Fruit fly (Drosophila melanogaster) whole organism, prepupa: ENCODE data around the gene CG44005.
A peak's percentile ranks its signal among the peaks of the same experiment; 100 is the strongest.

Experiments used
- CG15336 ChIP-seq: fragments of 200-800 bp; sonication (Bioruptor generic); IDR thresholded peaks from 2 replicates; pipeline ENCODE4 v1.3.6; 2022; ENCODE audit warnings: missing biosample characterization, missing genetic modification characterization
- CG3032 ChIP-seq: fragments of 200-800 bp; optimal IDR thresholded peaks from 2 replicates; lab custom pipeline; 2019; ENCODE audit warnings: missing biosample characterization, mild to moderate bottlenecking, missing genetic modification characterization, moderate library complexity
- CG31627 ChIP-seq: fragments of 200-800 bp; sonication (Bioruptor generic); optimal IDR thresholded peaks from 3 replicates; lab custom pipeline; 2016; ENCODE audit warnings: missing biosample characterization, missing genetic modification characterization
- CG32006 ChIP-seq: fragments of 200-800 bp; sonication (Bioruptor generic); optimal IDR thresholded peaks from 3 replicates; lab custom pipeline; 2017; ENCODE audit warnings: missing biosample characterization, mild to moderate bottlenecking, missing genetic modification characterization
- CG34406 ChIP-seq: fragments of 200-800 bp; sonication (Bioruptor generic); optimal IDR thresholded peaks from 3 replicates; lab custom pipeline; 2016; ENCODE audit warnings: missing biosample characterization, missing genetic modification characterization
- CG3919 ChIP-seq: fragments of 200-800 bp; sonication (Bioruptor generic); optimal IDR thresholded peaks from 3 replicates; lab custom pipeline; 2016; ENCODE audit warnings: missing biosample characterization, missing genetic modification characterization
- CG4318 ChIP-seq: fragments of 200-800 bp; sonication (Bioruptor generic); optimal IDR thresholded peaks from 3 replicates; lab custom pipeline; 2017; ENCODE audit warnings: missing biosample characterization, mild to moderate bottlenecking, missing genetic modification characterization
- CG6276 ChIP-seq: fragments of 200-800 bp; sonication (Bioruptor generic); optimal IDR thresholded peaks from 2 replicates; lab custom pipeline; 2017; ENCODE audit warnings: missing biosample characterization, mild to moderate bottlenecking, missing genetic modification characterization
- CG6808 ChIP-seq: fragments of 200-800 bp; sonication (Bioruptor generic); optimal IDR thresholded peaks from 3 replicates; lab custom pipeline; 2017; ENCODE audit warnings: missing biosample characterization, missing genetic modification characterization, mild to moderate bottlenecking, moderate library complexity, missing genetic modification reagents
- CG7368 ChIP-seq: fragments of 200-800 bp; sonication (Bioruptor generic); optimal IDR thresholded peaks from 3 replicates; lab custom pipeline; 2016; ENCODE audit warnings: missing biosample characterization, missing genetic modification characterization
- CG8119 ChIP-seq: fragments of 200-800 bp; sonication (Bioruptor generic); IDR thresholded peaks from 3 replicates; pipeline ENCODE4 v1.3.6; 2022; ENCODE audit warnings: missing biosample characterization, missing genetic modification characterization
- CG8319 ChIP-seq: fragments of 200-800 bp; sonication (Bioruptor generic); optimal IDR thresholded peaks from 3 replicates; lab custom pipeline; 2016; ENCODE audit warnings: missing biosample characterization, missing genetic modification characterization
- CG8632 ChIP-seq: fragments of 200-800 bp; sonication (Bioruptor generic); optimal IDR thresholded peaks from 3 replicates; lab custom pipeline; 2016; ENCODE audit warnings: missing biosample characterization, missing genetic modification characterization
- CG9139 ChIP-seq: fragments of 200-800 bp; sonication (Bioruptor generic); optimal IDR thresholded peaks from 3 replicates; lab custom pipeline; 2017; ENCODE audit warnings: missing biosample characterization, mild to moderate bottlenecking, missing genetic modification characterization
- Eip78C ChIP-seq: fragments of 200-800 bp; sonication (Bioruptor generic); peaks from one replicate; lab custom pipeline; 2016; ENCODE audit warnings: missing biosample characterization, missing genetic modification characterization
- Ets21C ChIP-seq: fragments of 200-800 bp; sonication (Bioruptor generic); optimal IDR thresholded peaks from 3 replicates; lab custom pipeline; 2016; ENCODE audit warnings: missing biosample characterization, missing genetic modification characterization
- Ets96B ChIP-seq: fragments of 200-800 bp; optimal IDR thresholded peaks from 2 replicates; lab custom pipeline; 2019; ENCODE audit warnings: missing biosample characterization, mild to moderate bottlenecking, missing genetic modification characterization, moderate library complexity
- Hr38 ChIP-seq: sonication (Bioruptor generic); optimal IDR thresholded peaks from 2 replicates; lab custom pipeline; 2016; ENCODE audit warnings: missing biosample characterization, missing genetic modification characterization
- Hr39 ChIP-seq: fragments of 200-800 bp; sonication (Bioruptor generic); optimal IDR thresholded peaks from 2 replicates; lab custom pipeline; 2016; ENCODE audit warnings: missing biosample characterization, missing genetic modification characterization
- Hr4 ChIP-seq: fragments of 200-800 bp; sonication (Bioruptor generic); optimal IDR thresholded peaks from 3 replicates; lab custom pipeline; 2016; ENCODE audit warnings: missing biosample characterization, missing genetic modification characterization
- Met ChIP-seq: fragments of 200-800 bp; sonication (Bioruptor generic); optimal IDR thresholded peaks from 3 replicates; lab custom pipeline; 2016; ENCODE audit warnings: missing biosample characterization, missing genetic modification characterization
- Smox ChIP-seq: fragments of 200-800 bp; sonication (Bioruptor generic); optimal IDR thresholded peaks from 3 replicates; lab custom pipeline; 2016; ENCODE audit warnings: missing biosample characterization, missing genetic modification characterization
- Sox14 ChIP-seq: fragments of 200-800 bp; sonication (Bioruptor generic); optimal IDR thresholded peaks from 3 replicates; lab custom pipeline; 2016; ENCODE audit warnings: missing biosample characterization, missing genetic modification characterization
- achi ChIP-seq: fragments of 200-800 bp; sonication (Bioruptor generic); optimal IDR thresholded peaks from 3 replicates; lab custom pipeline; 2016; ENCODE audit warnings: missing biosample characterization, missing genetic modification characterization
- esn ChIP-seq: fragments of 200-800 bp; sonication (Bioruptor generic); optimal IDR thresholded peaks from 2 replicates; lab custom pipeline; 2016; ENCODE audit warnings: missing biosample characterization, mild to moderate bottlenecking, missing genetic modification characterization, moderate library complexity
- fd59A ChIP-seq: fragments of 200-800 bp; sonication (Bioruptor generic); optimal IDR thresholded peaks from 2 replicates; lab custom pipeline; 2017; ENCODE audit warnings: missing biosample characterization, mild to moderate bottlenecking, missing genetic modification characterization, missing genetic modification reagents
- fkh ChIP-seq: fragments of 200-800 bp; sonication (Bioruptor generic); optimal IDR thresholded peaks from 3 replicates; lab custom pipeline; 2017; ENCODE audit warnings: missing biosample characterization, mild to moderate bottlenecking, missing genetic modification characterization, moderate library complexity
- pdm3 ChIP-seq: fragments of 200-800 bp; sonication (Bioruptor generic); optimal IDR thresholded peaks from 3 replicates; lab custom pipeline; 2016; ENCODE audit warnings: missing biosample characterization, missing genetic modification characterization
- salr ChIP-seq, 2 experiments: fragments of 200-800 bp; sonication (Bioruptor generic); optimal IDR thresholded peaks; 3 replicates each; lab custom pipeline; 2016 to 2018; ENCODE audit warnings: missing biosample characterization in 2 of 2, missing genetic modification characterization in 2 of 2, mild to moderate bottlenecking in 1 of 2
- spab ChIP-seq: fragments of 200-800 bp; sonication (Bioruptor generic); optimal IDR thresholded peaks from 2 replicates; lab custom pipeline; 2017; ENCODE audit warnings: missing biosample characterization, mild to moderate bottlenecking, missing genetic modification characterization, missing genetic modification reagents
- ss ChIP-seq, 2 experiments: fragments of 200-800 bp; sonication (Bioruptor generic); optimal IDR thresholded peaks; 2 replicates in 1 of 2; 3 replicates in 1 of 2; lab custom pipeline; 2017 to 2018; ENCODE audit warnings: mild to moderate bottlenecking in 2 of 2, missing biosample characterization in 2 of 2, missing genetic modification characterization in 2 of 2, moderate library complexity in 1 of 2
- svp ChIP-seq: fragments of 200-800 bp; sonication (Bioruptor generic); peaks from one replicate; lab custom pipeline; 2016; ENCODE audit warnings: missing biosample characterization, missing genetic modification characterization
- topi ChIP-seq: fragments of 200-800 bp; sonication (Bioruptor generic); optimal IDR thresholded peaks from 3 replicates; lab custom pipeline; 2016; ENCODE audit warnings: missing biosample characterization, missing genetic modification characterization
- vri ChIP-seq: fragments of 200-800 bp; sonication (Bioruptor generic); optimal IDR thresholded peaks from 3 replicates; lab custom pipeline; 2016; ENCODE audit warnings: missing biosample characterization, mild to moderate bottlenecking, missing genetic modification characterization

CG44005 gene

DNA sequence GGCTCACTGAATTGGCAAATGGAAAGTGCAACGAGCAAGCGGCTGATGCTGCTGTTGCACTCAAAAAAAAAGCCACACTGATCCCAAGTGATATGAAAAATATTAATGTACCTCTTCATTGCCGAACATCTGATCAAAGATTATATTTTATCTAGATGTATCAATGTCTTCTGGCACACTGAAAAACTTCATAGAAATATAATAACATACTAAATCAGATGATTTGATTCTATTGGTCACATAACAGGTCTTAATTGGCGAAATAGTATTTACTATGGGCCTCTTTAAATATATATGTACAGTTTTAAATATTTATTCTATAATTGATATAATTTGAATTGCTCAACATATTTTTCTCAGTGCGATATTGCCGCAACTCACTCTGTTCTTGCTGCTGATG is 24.8 kb upstream of the CG44005 start (continued):
- TF ChIP-seq Met (GFP tag; lab: Kevin White, UChicago) (no peak), CG3919 (GFP tag; lab: Kevin White, UChicago) (peak; percentile 52), salr (GFP tag; optimal IDR thresholded peaks at IDR 0.05; lab: Kevin White, UChicago) (peak in 1 of 2 experiments; percentile 71), Hr4 (GFP tag; lab: Kevin White, UChicago) (peak; percentile 51), CG32006 (GFP tag; lab: Kevin White, UChicago) (peak; percentile 88), CG4318 (GFP tag; lab: Kevin White, UChicago) (peak; percentile 72), CG8319 (GFP tag; lab: Kevin White, UChicago) (no peak), pdm3 (GFP tag; lab: Kevin White, UChicago) (peak; percentile 13), CG6808 (GFP tag; lab: Kevin White, UChicago) (peak; percentile 6), Ets96B (peak; percentile 1), CG34406 (GFP tag; lab: Kevin White, UChicago) (peak; percentile 14), fkh (no peak), vri (no peak), Hr39 (GFP tag; lab: Kevin White, UChicago) (no peak), CG7368 (GFP tag; lab: Kevin White, UChicago) (no peak), spab (GFP tag; lab: Kevin White, UChicago) (no peak), CG15336 (GFP tag; lab: Robert Waterston, UW) (peak; percentile 52), esn (GFP tag; lab: Kevin White, UChicago) (no peak), fd59A (no peak)

DNA sequence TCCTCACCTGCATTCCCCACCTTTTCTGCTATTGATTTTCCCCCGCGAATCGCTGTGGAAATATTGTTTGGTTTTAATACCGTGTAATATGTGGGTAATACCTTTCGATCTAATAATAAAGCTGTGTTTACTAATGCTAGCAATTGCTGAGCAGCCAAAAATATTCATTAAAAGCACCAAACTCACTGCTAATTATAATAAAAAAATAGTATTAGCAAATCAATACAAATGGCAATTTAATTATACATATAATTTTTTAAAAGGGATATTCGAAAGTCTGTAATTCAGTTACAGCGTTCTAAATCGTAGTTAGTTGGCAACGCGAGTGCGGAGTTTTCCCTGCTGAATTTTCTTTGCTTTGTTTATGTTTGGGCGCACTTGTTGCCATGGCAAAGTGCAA is 22.0 kb upstream of the CG44005 start:
- TF ChIP-seq Hr4 (GFP tag; lab: Kevin White, UChicago), result peak; percentile 38
- peak; percentile 33; the same call in 1 of the 2 replicates for TF ChIP-seq CG15336 (GFP tag; lab: Robert Waterston, UW)
- no peak for TF ChIP-seq CG8319 (GFP tag; lab: Kevin White, UChicago)
- no peak for TF ChIP-seq achi (GFP tag; lab: Kevin White, UChicago)
- TF ChIP-seq Eip78C (GFP tag; lab: Kevin White, UChicago), result peak; percentile 66
- TF ChIP-seq CG32006 (GFP tag; lab: Kevin White, UChicago), result peak; percentile 67
- peak; percentile 17 for TF ChIP-seq CG6276 (GFP tag; lab: Kevin White, UChicago)
- no peak for TF ChIP-seq CG8632 (GFP tag; lab: Kevin White, UChicago)
- TF ChIP-seq, all 60 proteins: peak for 5

DNA sequence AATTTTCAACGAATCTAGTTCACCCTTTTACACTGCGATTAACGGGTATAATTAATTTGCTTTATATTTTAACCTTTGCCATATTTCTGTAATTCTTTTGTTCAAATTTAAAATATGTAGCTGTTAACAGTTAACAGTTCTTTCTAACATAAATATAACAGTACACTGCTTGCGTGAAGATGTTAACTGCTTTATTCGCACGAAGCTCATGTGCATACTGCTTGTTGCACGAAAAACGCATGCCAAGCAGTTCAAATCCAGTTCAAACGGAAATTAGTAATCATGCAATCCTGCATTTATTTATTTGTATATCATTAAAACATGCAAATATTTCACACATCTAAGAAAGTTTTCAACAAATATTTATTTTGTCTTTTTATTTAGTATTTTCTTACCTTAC is 16.1 kb upstream of the CG44005 start:
- TF ChIP-seq CG3032 (no peak), fkh (peak; percentile 67), CG31627 (GFP tag; lab: Kevin White, UChicago) (no peak), Eip78C (GFP tag; lab: Kevin White, UChicago) (peak; percentile 39), CG8632 (GFP tag; lab: Kevin White, UChicago) (no peak), Ets21C (GFP tag; lab: Kevin White, UChicago) (no peak), Sox14 (peak; percentile 51), topi (GFP tag; lab: Kevin White, UChicago) (no peak), Hr4 (GFP tag; lab: Kevin White, UChicago) (no peak), CG8119 (GFP tag; lab: Robert Waterston, UW) (no peak), Hr38 (GFP tag; lab: Kevin White, UChicago) (no peak)

DNA sequence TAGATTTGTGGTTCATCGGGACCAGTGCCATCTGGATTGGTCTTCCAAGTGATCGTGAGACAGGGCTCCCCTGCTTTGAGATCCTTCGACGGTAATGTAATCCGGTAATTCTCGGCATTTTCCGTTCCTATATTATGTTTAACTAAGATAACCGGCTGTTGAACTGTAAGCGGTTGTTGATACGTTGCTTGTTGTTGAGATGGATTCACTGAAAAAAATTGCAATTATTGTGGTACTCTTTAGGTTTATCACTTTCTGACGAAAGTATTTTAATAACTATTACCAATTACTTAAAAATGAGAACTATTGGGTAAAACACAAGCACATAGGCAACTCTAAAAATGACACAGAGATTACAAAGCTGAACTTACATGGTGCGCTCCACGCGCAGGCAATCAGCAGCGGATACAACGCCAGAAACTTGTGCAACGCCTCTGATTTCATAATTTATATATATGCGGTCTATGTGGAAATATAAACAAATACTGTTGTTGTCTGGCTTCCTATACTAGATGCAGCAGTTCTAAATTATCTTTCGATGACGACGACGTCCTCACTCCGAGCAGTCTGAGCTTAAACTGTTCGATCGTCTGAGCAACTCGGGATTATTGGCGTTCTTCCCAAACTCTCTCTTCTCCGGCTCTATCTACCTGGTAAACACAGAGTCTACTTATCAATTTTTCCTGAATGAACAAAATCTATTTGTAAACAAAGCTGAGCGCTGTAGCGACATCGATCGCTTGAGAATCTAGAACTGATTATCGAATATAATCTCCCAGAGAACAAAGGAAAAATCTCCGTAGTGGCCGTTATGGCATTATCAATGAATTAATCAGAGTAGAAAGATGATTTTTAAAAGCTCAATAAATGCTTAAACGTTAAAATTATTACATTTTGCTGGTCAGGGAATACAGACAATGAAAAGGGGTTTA is 15.1 kb upstream of the CG44005 start, which contains the start of gene CG34253:
TSS of gene CG34253 (minus strand) at position 567 of the 932 bp plus-strand sequence.
- no peak for TF ChIP-seq salr (GFP tag; optimal IDR thresholded peaks at IDR 0.05; lab: Kevin White, UChicago)
- peak; percentile 2 for TF ChIP-seq Met (GFP tag; lab: Kevin White, UChicago)
- TF ChIP-seq Eip78C (GFP tag; lab: Kevin White, UChicago), result peak; percentile 48
- no peak for TF ChIP-seq Smox (GFP tag; lab: Kevin White, UChicago)
- TF ChIP-seq CG9139 (GFP tag; lab: Kevin White, UChicago), result no peak
- TF ChIP-seq pdm3 (GFP tag; lab: Kevin White, UChicago), result peak; percentile 13
- TF ChIP-seq ss (GFP tag; optimal IDR thresholded peaks at IDR 0.05; lab: Kevin White, UChicago), result peak; percentile 8 to 25
- TF ChIP-seq svp (GFP tag; lab: Kevin White, UChicago), result peak; percentile 76
- peak; percentile 7 for TF ChIP-seq Sox14
- peak; percentile 40 for TF ChIP-seq vri
- TF ChIP-seq Hr38 (GFP tag; lab: Kevin White, UChicago), result no peak
- TF ChIP-seq CG6276 (GFP tag; lab: Kevin White, UChicago), result peak; percentile 24
- TF ChIP-seq CG6808 (GFP tag; lab: Kevin White, UChicago), result peak; percentile 15
- TF ChIP-seq, all 60 proteins: peak for 9
